Fruit fly (Drosophila melanogaster) S2 (cell line): ENCODE measurements around the gene CG15579.
A peak's percentile ranks its signal among the peaks of the same experiment; 100 is the strongest.
"Not testable (repeated sequence)": the region's sequence is repeated elsewhere in the genome, so short reads cannot be mapped to it uniquely, and the experiment has no call there.

ENCODE experiments used
- CG8478 ChIP-seq: fragments of >200 bp; optimal IDR thresholded peaks from 2 replicates; lab custom pipeline; 2018
- CTCF ChIP-seq, 2 experiments: fragments of >200 bp; optimal IDR thresholded peaks; 2 replicates each; lab custom pipeline; 2018

Gene CG15579

dm6 chrX:4311699-4312098, at the start of gene CG15579:
TSS of gene CG15579 (minus strand) at chrX:4311799.
- TF ChIP-seq CG8478 (lab: Kevin White, UChicago), result no peak
- no peak for TF ChIP-seq CTCF (optimal IDR thresholded peaks at IDR 0.05; lab: Kevin White, UChicago)

- no peak for TF ChIP-seq CTCF (optimal IDR thresholded peaks at IDR 0.05; lab: Kevin White, UChicago)
- no peak for TF ChIP-seq CG8478 (lab: Kevin White, UChicago)
Measured at dm6 chrX:4358515-4358914, 46.9 kb upstream of the CG15579 start.

- TF ChIP-seq CG8478 (lab: Kevin White, UChicago), result no peak
- TF ChIP-seq CTCF (optimal IDR thresholded peaks at IDR 0.05; lab: Kevin White, UChicago), result no peak
Measured at dm6 chrX:4329809-4330208, 18.2 kb upstream of the CG15579 start.

dm6 chrX:4329357-4329756, 17.8 kb upstream of the CG15579 start, which contains the start of gene CG12693:
TSS of gene CG12693 (minus strand) at chrX:4329457.
- TF ChIP-seq CTCF (optimal IDR thresholded peaks at IDR 0.05; lab: Kevin White, UChicago) (no peak), CG8478 (lab: Kevin White, UChicago) (no peak)

dm6 chrX:4325346-4325745, 13.7 kb upstream of the CG15579 start:
- TF ChIP-seq CTCF (optimal IDR thresholded peaks at IDR 0.05; lab: Kevin White, UChicago) (no peak), CG8478 (lab: Kevin White, UChicago) (no peak)

- TF ChIP-seq CTCF (optimal IDR thresholded peaks at IDR 0.05; lab: Kevin White, UChicago) (no peak), CG8478 (lab: Kevin White, UChicago) (no peak)
Measured at dm6 chrX:4324781-4325180, 13.2 kb upstream of the CG15579 start.

- TF ChIP-seq CTCF (optimal IDR thresholded peaks at IDR 0.05; lab: Kevin White, UChicago) (no peak), CG8478 (lab: Kevin White, UChicago) (no peak)
Measured at dm6 chrX:4323911-4324368, 12.3 kb upstream of the CG15579 start.

dm6 chrX:4322234-4323210, 10.9 kb upstream of the CG15579 start, which contains the start of gene norpA:
TSS of gene norpA (plus strand) at chrX:4322626.
- TF ChIP-seq CG8478 (lab: Kevin White, UChicago), result no peak
- TF ChIP-seq CTCF (optimal IDR thresholded peaks at IDR 0.05; lab: Kevin White, UChicago), result peak; percentile 47 to 52

- TF ChIP-seq CG8478 (lab: Kevin White, UChicago), result no peak
- TF ChIP-seq CTCF (optimal IDR thresholded peaks at IDR 0.05; lab: Kevin White, UChicago), result no peak
Measured at dm6 chrX:4322131-4322233, 10.4 kb upstream of the CG15579 start, which contains the start of gene mRpL33. TSS of gene mRpL33 (minus strand) at chrX:4322231.

- TF ChIP-seq CTCF (optimal IDR thresholded peaks at IDR 0.05; lab: Kevin White, UChicago); CG8478 (lab: Kevin White, UChicago): not testable (repeated sequence)
Measured at dm6 chrX:4319240-4319639, 7.6 kb upstream of the CG15579 start, which contains the start of gene NO66. TSS of gene NO66 (plus strand) at chrX:4319438.

- not testable (repeated sequence) for TF ChIP-seq CG8478 (lab: Kevin White, UChicago); CTCF (optimal IDR thresholded peaks at IDR 0.05; lab: Kevin White, UChicago)
Measured at dm6 chrX:4318701-4319100, 7.1 kb upstream of the CG15579 start, which contains the start of gene mei-9. TSS of gene mei-9 (minus strand) at chrX:4318801.

dm6 chrX:4305980-4306379, 5.6 kb downstream of the CG15579 start:
- TF ChIP-seq CTCF (optimal IDR thresholded peaks at IDR 0.05; lab: Kevin White, UChicago) (no peak), CG8478 (lab: Kevin White, UChicago) (no peak)

- TF ChIP-seq CG8478 (lab: Kevin White, UChicago) (no peak), CTCF (optimal IDR thresholded peaks at IDR 0.05; lab: Kevin White, UChicago) (no peak)
Measured at dm6 chrX:4302246-4302645, 9.4 kb downstream of the CG15579 start, which contains the start of gene CG12692. TSS of gene CG12692 (minus strand) at chrX:4302346.

dm6 chrX:4293418-4293817, 18.2 kb downstream of the CG15579 start:
- no peak for TF ChIP-seq CG8478 (lab: Kevin White, UChicago)
- TF ChIP-seq CTCF (optimal IDR thresholded peaks at IDR 0.05; lab: Kevin White, UChicago), result peak; percentile 81 to 82

dm6 chrX:4280769-4281168, 30.8 kb downstream of the CG15579 start:
- TF ChIP-seq CG8478 (lab: Kevin White, UChicago), result no peak
- TF ChIP-seq CTCF (optimal IDR thresholded peaks at IDR 0.05; lab: Kevin White, UChicago), result no peak
